Worm (Caenorhabditis elegans): ENCODE data around the gene W06D12.6.

DNA sequence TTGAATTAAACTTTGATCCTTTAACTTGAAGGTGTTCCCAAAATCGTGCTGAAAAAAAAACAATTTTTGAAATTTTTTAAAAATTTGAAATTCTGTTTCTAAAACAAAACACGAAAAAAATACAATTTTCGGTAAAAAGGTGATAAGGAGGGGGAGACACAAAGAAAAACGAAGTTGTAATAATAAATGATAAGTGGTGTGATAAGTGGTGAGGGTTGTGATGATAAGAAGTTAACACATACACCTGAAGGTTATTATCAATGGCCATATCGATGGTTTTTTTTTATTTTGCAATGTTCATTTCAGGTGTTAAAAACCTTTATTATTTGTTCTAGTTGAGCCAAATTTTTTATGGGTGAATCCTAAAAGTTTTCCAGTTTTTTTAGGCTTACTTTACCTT lies 8.4 kb downstream of the W06D12.6 start, which contains the start of gene twk-33:
- no peak for TF ChIP-seq lin-13 (tag; optimal IDR thresholded peaks at IDR 0.05)
- TF ChIP-seq blmp-1 (tag; optimal IDR thresholded peaks at IDR 0.05) = no peak
- no peak for TF ChIP-seq unc-62 (GFP tag; optimal IDR thresholded peaks at IDR 0.05)
- no peak for TF ChIP-seq ceh-83 (GFP tag; optimal IDR thresholded peaks at IDR 0.05)
- no peak for TF ChIP-seq tbx-8 (GFP tag; optimal IDR thresholded peaks at IDR 0.05)
- no peak for TF ChIP-seq nhr-12 (tag; optimal IDR thresholded peaks at IDR 0.05)
- no peak for TF ChIP-seq pha-4 (tag; optimal IDR thresholded peaks at IDR 0.05)
- TF ChIP-seq flh-1 (GFP tag; optimal IDR thresholded peaks at IDR 0.05) = no peak
- no peak for TF ChIP-seq elt-3 (tag; optimal IDR thresholded peaks at IDR 0.05)
- no peak for TF ChIP-seq nhr-76 (tag; optimal IDR thresholded peaks at IDR 0.05)

All from whole organism, mixed stage, embryonic.